Worm (Caenorhabditis elegans): Measurements from ENCODE around the gene cec-6.
A peak's percentile ranks its signal among the peaks of the same experiment; 100 is the strongest.

cec-6 gene

ce11 chrIV:5548843-5549242, 4.2 kb downstream of the cec-6 start (continued):
- TF ChIP-seq pqm-1 (tag; optimal IDR thresholded peaks at IDR 0.05) (peak; percentile 47), hif-1 (tag; optimal IDR thresholded peaks at IDR 0.05) (peak in 1 of 2 experiments; percentile 68), dpl-1 (GFP tag; optimal IDR thresholded peaks at IDR 0.05) (peak; percentile 18), hlh-11 (tag; optimal IDR thresholded peaks at IDR 0.05) (peak; percentile 82), dve-1 (tag; optimal IDR thresholded peaks at IDR 0.05; ENCODE audit: insufficient read depth) (peak; percentile 65), duxl-1 (tag; optimal IDR thresholded peaks at IDR 0.05; ENCODE audit: poor library complexity) (no peak), ceh-20 (GFP tag; IDR thresholded peaks at IDR 0.05) (0 out of 2 replicates have a peak, but pooled peaks have one; percentile 9), rbr-2 (tag; optimal IDR thresholded peaks at IDR 0.05) (peak; percentile 50), nhr-28 (tag; optimal IDR thresholded peaks at IDR 0.05) (peak; percentile 54), tra-1 (GFP tag; IDR thresholded peaks at IDR 0.05) (peak; percentile 45; the same call in 1 of the 2 replicates), T26A8.4 (GFP tag; IDR thresholded peaks at IDR 0.05) (peak; percentile 38; the same call in 1 of the 2 replicates), mdl-1 (tag; optimal IDR thresholded peaks at IDR 0.05) (peak in 1 of 2 experiments; percentile 85), madf-5 (GFP tag; IDR thresholded peaks at IDR 0.05) (no peak), mxl-2 (GFP tag; conservative IDR thresholded peaks at IDR 0.05) (no peak), nhr-48 (tag; optimal IDR thresholded peaks at IDR 0.05) (peak; percentile 4), jun-1 (tag; optimal IDR thresholded peaks at IDR 0.05) (no peak), ama-1 (optimal IDR thresholded peaks at IDR 0.05) (no peak), nhr-11 (tag; optimal IDR thresholded peaks at IDR 0.05) (peak; percentile 16), aha-1 (tag) (peak; percentile 81), lsy-2 (tag; optimal IDR thresholded peaks at IDR 0.05) (peak in 1 of 2 experiments; percentile 71), daf-8 (GFP tag; IDR thresholded peaks at IDR 0.05) (no peak), nhr-41 (GFP tag; IDR thresholded peaks at IDR 0.05) (no peak), vab-7 (GFP tag; IDR thresholded peaks at IDR 0.05) (no peak), mes-2 (tag; optimal IDR thresholded peaks at IDR 0.05; ENCODE audit: poor library complexity, severe bottlenecking) (peak; percentile 90), lin-38 (GFP tag; IDR thresholded peaks at IDR 0.05) (no peak)

- TF ChIP-seq dpl-1 (GFP tag; optimal IDR thresholded peaks at IDR 0.05) (no peak), F26F4.8 (GFP tag; conservative IDR thresholded peaks at IDR 0.05) (no peak), nhr-48 (tag; optimal IDR thresholded peaks at IDR 0.05) (no peak), hlh-30 (tag; optimal IDR thresholded peaks at IDR 0.05; ENCODE audit: insufficient read depth) (peak; percentile 5), lsy-2 (tag; optimal IDR thresholded peaks at IDR 0.05) (peak in 1 of 2 experiments; percentile 39), nhr-10 (tag; optimal IDR thresholded peaks at IDR 0.05) (no peak), hlh-11 (tag; optimal IDR thresholded peaks at IDR 0.05) (peak; percentile 7), fos-1 (tag; optimal IDR thresholded peaks at IDR 0.05) (no peak), lin-29 (GFP tag; IDR thresholded peaks at IDR 0.05) (no peak), lir-3 (tag; optimal IDR thresholded peaks at IDR 0.05) (no peak), dmd-8 (GFP tag; IDR thresholded peaks at IDR 0.05) (no peak), hif-1 (tag; optimal IDR thresholded peaks at IDR 0.05) (no peak), nhr-102 (tag; optimal IDR thresholded peaks at IDR 0.05) (no peak), ceh-20 (GFP tag; IDR thresholded peaks at IDR 0.05) (no peak), duxl-1 (tag; optimal IDR thresholded peaks at IDR 0.05; ENCODE audit: poor library complexity) (no peak), nhr-237 (tag; optimal IDR thresholded peaks at IDR 0.05) (no peak), ZK546.5 (tag; optimal IDR thresholded peaks at IDR 0.05) (no peak), ceh-62 (tag; optimal IDR thresholded peaks at IDR 0.05) (no peak), nhr-76 (tag; optimal IDR thresholded peaks at IDR 0.05) (no peak), sdz-12 (GFP tag; optimal IDR thresholded peaks at IDR 0.05) (no peak), snpc-4 (tag; optimal IDR thresholded peaks at IDR 0.05) (no peak), lin-38 (GFP tag; IDR thresholded peaks at IDR 0.05) (peak; percentile 39; the same call in 1 of the 2 replicates), nhr-42 (GFP tag; IDR thresholded peaks at IDR 0.05) (no peak), F37D6.2 (tag; optimal IDR thresholded peaks at IDR 0.05) (no peak), set-16 (GFP tag; IDR thresholded peaks at IDR 0.05) (no peak), aha-1 (tag) (no peak), lin-13 (GFP tag; optimal IDR thresholded peaks at IDR 0.05) (no peak), mep-1 (tag; optimal IDR thresholded peaks at IDR 0.05) (no peak), hmg-1.1 (GFP tag; IDR thresholded peaks at IDR 0.05) (peak; percentile 75), php-3 (GFP tag; IDR thresholded peaks at IDR 0.05) (no peak), unc-62 (GFP tag; optimal IDR thresholded peaks at IDR 0.05 in 1 of 2) (no peak), unc-62 (tag; optimal IDR thresholded peaks at IDR 0.05) (no peak), dmd-9 (GFP tag; IDR thresholded peaks at IDR 0.05) (no peak)
Observed at ce11 chrIV:5550676-5551184, 6.1 kb downstream of the cec-6 start, which contains the start of gene ari-2. Gene ari-2, plus strand, starts transcription at chrIV:5551134.
